Fruit fly (Drosophila melanogaster): ENCODE measurements around the gene unc-13.

unc-13 gene

dm6 chr4:833790-834451, 78.2 kb downstream of the unc-13 start, which contains the start of gene Sox102F:
Sox102F (minus strand) TSS chr4:834393.
- TF ChIP-seq vri (GFP tag; optimal IDR thresholded peaks at IDR 0.05) (no peak), Eip78C (GFP tag) (peak; percentile 55), Met (GFP tag; optimal IDR thresholded peaks at IDR 0.05) (no peak), ss (GFP tag; optimal IDR thresholded peaks at IDR 0.05) (peak in 1 of 2 experiments; percentile 8)

DNA sequence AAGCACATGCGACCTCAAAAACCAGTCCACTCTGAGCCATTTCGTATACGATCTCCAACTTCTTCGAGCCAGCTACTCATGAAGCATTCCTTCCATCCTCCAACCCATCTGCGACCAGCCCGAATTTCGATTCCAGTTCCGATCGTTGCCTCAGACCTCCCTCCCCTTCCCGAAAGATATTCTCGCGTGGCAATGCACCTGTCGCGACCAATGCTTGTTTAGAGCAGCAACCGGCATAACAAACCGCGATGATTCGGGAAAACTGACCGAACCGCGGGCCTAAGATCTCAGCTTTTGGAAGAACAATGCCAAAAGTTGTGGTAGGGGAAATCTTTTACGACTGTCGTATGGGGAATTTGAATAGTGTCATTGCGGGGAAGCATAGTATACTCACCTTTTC, 79.1 kb downstream of the unc-13 start:
- TF ChIP-seq CG11294 (GFP tag; IDR thresholded peaks at IDR 0.05) (no peak), Sox14 (GFP tag; optimal IDR thresholded peaks at IDR 0.05) (no peak), ss (GFP tag; optimal IDR thresholded peaks at IDR 0.05) (peak in 1 of 2 experiments; percentile 13), esn (GFP tag; optimal IDR thresholded peaks at IDR 0.05) (no peak), dsx (GFP tag; optimal IDR thresholded peaks at IDR 0.05; ENCODE audit: poor library complexity, severe bottlenecking) (peak; percentile 25), CG6854 (GFP tag; optimal IDR thresholded peaks at IDR 0.05) (no peak), Eip93F (GFP tag; optimal IDR thresholded peaks at IDR 0.05) (no peak), Hr38 (GFP tag; optimal IDR thresholded peaks at IDR 0.05) (no peak), cyc (GFP tag; optimal IDR thresholded peaks at IDR 0.05) (no peak), Eip78C (GFP tag) (peak; percentile 6), spab (GFP tag; optimal IDR thresholded peaks at IDR 0.05) (no peak), fd85E (GFP tag; optimal IDR thresholded peaks at IDR 0.05) (no peak), dac (GFP tag; optimal IDR thresholded peaks at IDR 0.05) (no peak), CG11902 (GFP tag; optimal IDR thresholded peaks at IDR 0.05) (no peak), CG6163 (GFP tag; IDR thresholded peaks at IDR 0.05) (0 out of 3 replicates have a peak, but pooled peaks have one; percentile 13), Sox102F (GFP tag; optimal IDR thresholded peaks at IDR 0.05) (peak; percentile 30), CG11762 (GFP tag; optimal IDR thresholded peaks at IDR 0.05; ENCODE audit: insufficient read depth) (no peak), fd59A (GFP tag; optimal IDR thresholded peaks at IDR 0.05) (no peak), Lpt (GFP tag; optimal IDR thresholded peaks at IDR 0.05) (peak; percentile 23), CG1621 (tag; optimal IDR thresholded peaks at IDR 0.05) (no peak), CG15336 (GFP tag; IDR thresholded peaks at IDR 0.05) (no peak), eg (GFP tag; IDR thresholded peaks at IDR 0.05) (no peak), CG10631 (GFP tag; optimal IDR thresholded peaks at IDR 0.05) (no peak)

DNA sequence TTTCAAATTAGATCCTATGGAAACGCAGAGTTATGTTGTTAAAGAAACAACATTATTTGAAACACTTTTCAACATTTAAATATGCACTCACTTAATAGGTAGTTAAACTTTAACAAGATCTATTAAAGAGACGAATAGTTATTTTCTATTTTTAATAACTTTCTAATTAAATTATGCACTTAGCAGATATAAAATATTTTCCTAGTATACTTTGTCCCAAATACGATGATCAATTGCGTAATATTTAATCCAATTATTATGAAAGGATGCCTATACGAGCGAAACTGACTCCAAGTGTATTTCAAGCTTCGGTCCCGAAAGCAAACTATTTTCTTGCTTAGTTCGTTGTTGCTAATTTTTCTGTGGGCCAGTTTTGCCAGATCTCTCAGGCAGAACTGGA, 80.3 kb downstream of the unc-13 start:
- no peak for TF ChIP-seq OdsH (GFP tag; optimal IDR thresholded peaks at IDR 0.05)
- TF ChIP-seq dsx (GFP tag; optimal IDR thresholded peaks at IDR 0.05; ENCODE audit: poor library complexity, severe bottlenecking): no peak
- peak; percentile 17 for TF ChIP-seq CG6808 (GFP tag; optimal IDR thresholded peaks at IDR 0.05)
- peak; percentile 16 for TF ChIP-seq CG10631 (GFP tag; optimal IDR thresholded peaks at IDR 0.05)
- TF ChIP-seq CG31627 (GFP tag; optimal IDR thresholded peaks at IDR 0.05): no peak
- no peak for TF ChIP-seq dac (GFP tag; optimal IDR thresholded peaks at IDR 0.05)
- peak; percentile 9 for TF ChIP-seq acj6 (GFP tag; optimal IDR thresholded peaks at IDR 0.05)
- no peak for TF ChIP-seq CG6792 (GFP tag; optimal IDR thresholded peaks at IDR 0.05)
- no peak for TF ChIP-seq topi (GFP tag; optimal IDR thresholded peaks at IDR 0.05)
- TF ChIP-seq Ets96B (tag; optimal IDR thresholded peaks at IDR 0.05): peak; percentile 11
- no peak for TF ChIP-seq Sox14 (GFP tag; optimal IDR thresholded peaks at IDR 0.05)
- no peak for TF ChIP-seq CG8319 (GFP tag; optimal IDR thresholded peaks at IDR 0.05)
- TF ChIP-seq salr (GFP tag; optimal IDR thresholded peaks at IDR 0.05): peak in 1 of 2 experiments; percentile 42
- TF ChIP-seq CG6276 (GFP tag; optimal IDR thresholded peaks at IDR 0.05): peak; percentile 41
- TF ChIP-seq Sox15 (GFP tag; optimal IDR thresholded peaks at IDR 0.05): no peak
- no peak for TF ChIP-seq Hr38 (GFP tag; optimal IDR thresholded peaks at IDR 0.05)
- TF ChIP-seq fd59A (GFP tag; optimal IDR thresholded peaks at IDR 0.05): peak; percentile 9
- TF ChIP-seq CG8632 (GFP tag; optimal IDR thresholded peaks at IDR 0.05): no peak
- TF ChIP-seq CG6163 (GFP tag; IDR thresholded peaks at IDR 0.05): no peak
- TF ChIP-seq Hr39 (GFP tag; optimal IDR thresholded peaks at IDR 0.05): no peak
- no peak for TF ChIP-seq Lpt (GFP tag; optimal IDR thresholded peaks at IDR 0.05)
- peak; percentile 90 for TF ChIP-seq Eip78C (GFP tag)
- no peak for TF ChIP-seq Blimp-1 (GFP tag; optimal IDR thresholded peaks at IDR 0.05)
- TF ChIP-seq CG3032 (tag; optimal IDR thresholded peaks at IDR 0.05): peak; percentile 38
- TF ChIP-seq ss (GFP tag; optimal IDR thresholded peaks at IDR 0.05): peak in 1 of 2 experiments; percentile 23
- TF ChIP-seq CG7368 (GFP tag; optimal IDR thresholded peaks at IDR 0.05): no peak
- TF ChIP-seq CG15336 (GFP tag; IDR thresholded peaks at IDR 0.05): peak; percentile 18; the same call in 1 of the 2 replicates
- no peak for TF ChIP-seq Eip75B (GFP tag; optimal IDR thresholded peaks at IDR 0.05)
- peak; percentile 52 for TF ChIP-seq CG4318 (GFP tag; optimal IDR thresholded peaks at IDR 0.05)
- peak; percentile 9 for TF ChIP-seq CG3919 (GFP tag; optimal IDR thresholded peaks at IDR 0.05)
- TF ChIP-seq Met (GFP tag; optimal IDR thresholded peaks at IDR 0.05): no peak
- peak; percentile 55 for TF ChIP-seq Hr4 (GFP tag; optimal IDR thresholded peaks at IDR 0.05)

Data from whole organism, prepupa.